Fruit fly (Drosophila melanogaster) ovary, adult (tissue): ENCODE data around the gene CG15160.

Experiments
- CG17801 ChIP-seq: fragments of 200-800 bp; optimal IDR thresholded peaks from 2 replicates; lab custom pipeline; 2019; ENCODE audit warnings: missing biosample characterization, mild to moderate bottlenecking, missing genetic modification characterization, moderate library complexity; ENCODE audit not compliant: partially characterized antibody

Gene CG15160

DNA sequence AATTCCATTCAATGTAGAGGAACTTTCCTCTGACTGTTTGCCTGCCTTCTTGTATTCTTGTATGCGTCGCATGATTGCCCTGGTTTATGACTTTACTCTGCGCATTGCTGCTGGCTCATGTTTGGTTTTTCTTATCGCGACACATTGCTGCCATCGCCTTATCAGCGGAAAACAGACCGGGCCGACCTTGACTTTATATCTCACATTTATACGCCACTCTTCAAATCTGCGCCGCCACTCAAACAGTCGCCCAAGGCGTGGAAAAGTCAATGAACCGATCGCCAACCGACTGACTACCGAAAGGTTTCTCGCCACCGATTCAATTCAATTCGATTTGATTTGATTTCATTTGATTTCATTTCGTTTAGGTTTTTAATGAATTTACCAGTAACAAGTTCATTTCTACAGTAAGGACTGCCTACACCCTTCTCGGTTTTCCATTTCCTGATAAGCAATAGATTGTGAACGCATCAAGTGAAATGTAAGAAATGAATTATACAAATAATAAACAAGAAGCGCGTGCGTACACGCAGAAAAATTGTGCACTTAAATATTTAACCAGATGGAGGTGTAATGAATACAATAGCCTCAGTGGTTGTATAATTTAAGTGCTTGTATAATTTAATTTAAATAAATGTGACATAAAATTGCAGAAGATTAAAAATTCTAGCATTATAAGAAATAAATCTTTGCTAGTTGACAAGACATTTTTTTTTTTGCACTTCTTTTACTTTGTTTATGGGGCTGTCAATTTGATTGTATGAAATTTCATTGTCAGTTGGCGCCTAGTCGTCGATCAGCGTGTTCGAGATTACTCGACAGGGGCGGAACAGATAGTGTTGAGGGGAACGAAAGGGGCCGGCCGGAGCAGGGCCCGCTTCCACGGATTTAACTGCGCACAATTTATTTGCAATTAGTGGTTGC is 24.2 kb upstream of the CG15160 start:
- TF ChIP-seq CG17801 = no peak

DNA sequence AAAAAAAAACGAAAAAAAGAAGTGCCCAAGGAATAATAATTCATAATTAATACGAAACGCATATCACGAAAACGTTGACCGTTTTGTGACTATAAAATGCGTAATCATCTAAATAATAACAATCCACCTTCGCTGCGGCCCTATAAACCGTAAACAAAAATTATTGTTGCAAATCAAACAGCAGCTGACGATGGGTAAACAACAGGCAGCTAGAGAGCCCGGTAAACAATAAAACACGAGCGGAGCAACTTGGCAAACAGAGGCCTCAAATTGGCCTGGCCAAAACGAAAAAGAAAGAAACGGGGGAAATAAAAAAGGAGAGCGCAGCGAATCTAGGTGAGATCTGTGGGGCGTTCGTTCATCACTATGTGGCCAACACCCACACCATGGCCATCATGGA is 23.1 kb upstream of the CG15160 start:
- no peak for TF ChIP-seq CG17801

dm6 chr2L:18568715-18569114 is 22.0 kb upstream of the CG15160 start:
- TF ChIP-seq CG17801 = no peak

DNA sequence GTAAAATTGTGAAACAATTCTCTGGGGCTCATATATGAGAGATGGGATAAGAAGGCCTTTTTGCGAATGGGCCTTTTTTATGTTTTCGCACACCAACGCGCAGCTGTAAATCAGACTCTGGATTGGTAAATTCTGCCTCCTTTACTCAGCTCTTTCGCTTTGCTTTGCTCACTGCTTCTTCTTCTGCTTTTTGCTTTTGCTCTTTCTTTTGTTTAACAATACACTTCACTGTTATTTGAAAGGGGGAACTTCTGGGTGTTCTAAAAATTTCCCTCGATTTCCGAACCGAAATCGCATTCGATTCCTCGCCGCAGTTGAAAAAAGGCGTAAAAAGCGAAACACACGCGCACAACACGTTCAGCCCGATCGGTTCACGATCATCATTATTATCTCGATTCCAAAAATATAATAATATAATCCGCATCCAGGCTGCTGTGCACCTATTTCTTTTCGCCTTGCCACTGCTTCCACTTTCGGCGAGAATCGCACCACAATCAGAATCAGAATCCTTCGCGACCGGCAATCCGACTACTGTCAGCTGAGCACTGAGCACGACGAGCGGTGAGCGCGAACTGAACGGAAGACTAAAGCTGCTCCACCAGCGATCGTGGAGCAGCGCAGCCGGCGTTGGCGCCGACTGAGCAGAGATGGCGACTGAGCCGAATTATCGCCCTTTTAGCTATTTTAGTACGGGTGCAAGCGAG is 18.8 kb upstream of the CG15160 start:
- TF ChIP-seq CG17801 = peak; percentile 41

dm6 chr2L:18572428-18573136 is 18.1 kb upstream of the CG15160 start:
- TF ChIP-seq CG17801 = no peak

DNA sequence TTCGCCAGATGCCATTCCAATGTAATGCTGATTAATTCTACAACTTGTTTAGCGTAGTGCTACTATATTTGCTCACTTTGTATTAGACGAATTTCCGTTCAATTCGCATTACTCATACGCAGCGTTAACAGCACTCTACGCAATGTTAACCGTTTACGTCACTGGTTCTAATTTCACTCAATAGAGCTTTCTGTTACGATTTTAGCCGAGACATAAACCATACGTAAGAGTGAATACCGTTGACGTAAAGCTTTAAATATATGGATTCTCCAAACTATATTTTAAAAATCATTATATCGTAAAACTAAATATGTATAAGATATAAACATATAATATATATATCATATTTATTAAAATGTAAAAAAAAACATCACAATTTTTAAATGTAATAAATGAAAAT is 14.4 kb upstream of the CG15160 start:
- no peak for TF ChIP-seq CG17801

DNA sequence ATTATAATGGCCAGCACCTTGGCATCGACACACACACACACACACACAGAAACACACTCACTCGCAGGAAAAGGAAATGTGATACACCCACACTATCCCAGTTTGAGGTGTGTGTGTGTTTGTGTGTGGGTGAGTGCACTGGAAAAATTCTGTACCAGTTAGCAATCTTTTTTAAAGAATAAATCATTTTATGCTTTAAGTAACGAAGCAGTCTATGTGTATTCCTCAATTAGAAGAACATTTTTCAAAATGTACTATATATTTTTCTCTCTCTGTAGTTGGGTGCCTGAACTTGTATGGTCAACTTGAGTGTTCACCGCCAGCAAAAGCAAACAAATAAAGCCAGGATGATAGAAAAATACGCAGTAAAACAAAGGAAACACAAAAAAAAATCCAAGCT is 6.1 kb upstream of the CG15160 start:
- no peak for TF ChIP-seq CG17801

DNA sequence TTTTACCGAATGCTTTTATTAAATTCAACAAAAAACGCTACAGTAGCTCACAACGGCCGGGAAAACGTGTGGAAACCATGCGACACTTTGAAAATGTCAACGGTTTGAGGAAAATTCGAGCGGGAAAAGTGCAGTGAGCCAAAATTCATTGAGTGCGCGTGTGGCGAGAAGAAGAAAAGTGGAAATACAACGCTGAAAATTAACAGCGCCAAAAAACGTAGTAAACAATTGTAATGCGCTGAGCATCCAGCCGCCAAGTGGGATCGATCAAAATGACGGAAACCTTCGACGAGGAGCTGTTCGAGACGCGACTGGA is 209 bp downstream of the CG15160 start:
- TF ChIP-seq CG17801 = no peak

DNA sequence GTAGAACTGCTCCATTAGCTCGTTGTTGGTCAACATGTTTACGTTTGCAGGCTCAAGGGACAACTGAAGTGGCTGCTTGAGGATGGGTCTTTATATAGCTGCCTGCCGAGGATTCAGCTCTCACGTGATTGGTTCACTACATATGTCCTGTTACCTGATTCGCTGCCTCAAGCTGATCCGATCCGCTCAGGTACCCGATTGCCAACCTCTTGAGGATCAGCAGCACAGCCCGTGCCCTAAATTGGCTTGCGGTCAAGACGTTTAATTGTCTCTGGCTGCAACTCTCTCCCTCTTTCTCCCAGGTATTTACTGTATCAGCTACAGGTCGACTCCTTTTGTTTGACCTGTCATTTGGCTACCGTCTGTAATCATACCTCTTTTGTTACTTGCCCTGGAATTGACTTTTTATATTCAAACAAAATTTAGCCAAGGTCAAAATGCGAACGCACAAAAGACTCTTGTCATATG is 6.2 kb downstream of the CG15160 start, which contains the start of gene amos:
Gene amos (minus strand): TSS at position 51 of the 468 bp plus-strand sequence.
- no peak for TF ChIP-seq CG17801

DNA sequence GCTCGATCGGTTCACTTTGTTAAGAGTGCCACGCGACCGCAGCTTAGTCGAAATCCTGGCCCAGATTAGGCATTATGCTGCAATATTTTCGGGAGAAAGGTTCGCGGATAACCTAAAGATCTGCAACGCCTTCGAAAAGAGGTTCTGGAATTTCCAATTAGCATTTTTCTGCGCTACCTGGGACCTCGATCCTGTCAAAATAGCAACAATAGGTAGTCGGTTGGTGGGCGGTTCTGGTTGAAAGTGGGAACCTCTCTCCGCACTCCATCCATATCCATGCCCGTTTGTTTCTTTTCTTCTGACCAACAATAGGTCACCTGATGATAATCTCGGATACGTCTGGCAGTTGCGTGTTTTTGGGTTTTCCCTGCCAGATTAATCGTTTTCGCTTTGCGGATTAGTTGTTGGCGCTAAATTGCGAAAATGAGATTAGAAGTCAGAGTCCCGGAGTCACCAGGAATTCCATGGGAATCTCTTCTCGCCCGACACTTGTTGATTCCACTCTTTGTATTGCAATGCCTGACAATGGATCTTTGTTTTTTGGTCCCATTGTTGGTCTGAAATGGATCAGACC is 7.5 kb downstream of the CG15160 start:
- TF ChIP-seq CG17801 = no peak

dm6 chr2L:18599152-18599551 is 8.5 kb downstream of the CG15160 start:
- peak; percentile 16 for TF ChIP-seq CG17801

- peak; percentile 97 for TF ChIP-seq CG17801
Measured at dm6 chr2L:18604986-18605385, 14.3 kb downstream of the CG15160 start, which contains the start of gene CG10413. Gene CG10413, minus strand, starts transcription at chr2L:18605249.

dm6 chr2L:18605549-18605948 is 14.9 kb downstream of the CG15160 start, which contains the start of gene CG31789:
Gene CG31789, plus strand, starts transcription at chr2L:18605928.
- no peak for TF ChIP-seq CG17801

- TF ChIP-seq CG17801 = no peak
Measured at dm6 chr2L:18606642-18607041, 16.0 kb downstream of the CG15160 start, which contains the start of gene CG10333. Gene CG10333, plus strand, starts transcription at chr2L:18606832.

- no peak for TF ChIP-seq CG17801
Measured at dm6 chr2L:18612106-18612505, 21.4 kb downstream of the CG15160 start, which contains the start of gene Atac2. Gene Atac2, minus strand, starts transcription at chr2L:18612249.

dm6 chr2L:18616019-18616418 is 25.3 kb downstream of the CG15160 start, which contains the start of gene IFT46:
Gene IFT46, minus strand, starts transcription at chr2L:18616106.
- TF ChIP-seq CG17801 = no peak
